Worm (Caenorhabditis elegans): ENCODE data around the gene srz-78.

ce11 chrIV:3467128-3467527 lies 24.4 kb upstream of the srz-78 start, which contains the start of gene F58E2.3:
- TF ChIP-seq flt-1 (GFP tag; IDR thresholded peaks at IDR 0.05) (no peak), ama-1 (optimal IDR thresholded peaks at IDR 0.05) (no peak), hmbx-1 (tag; optimal IDR thresholded peaks at IDR 0.05) (no peak), ceh-13 (GFP tag; optimal IDR thresholded peaks at IDR 0.05) (no peak), B0310.2 (tag; optimal IDR thresholded peaks at IDR 0.05) (no peak), ets-7 (tag; optimal IDR thresholded peaks at IDR 0.05) (no peak), scrt-1 (GFP tag; IDR thresholded peaks at IDR 0.05) (no peak), tbx-11 (GFP tag; IDR thresholded peaks at IDR 0.05) (no peak), sea-1 (GFP tag; conservative IDR thresholded peaks at IDR 0.05) (no peak), hnd-1 (tag; optimal IDR thresholded peaks at IDR 0.05) (no peak), tbx-37 (GFP tag; conservative IDR thresholded peaks at IDR 0.05) (no peak), hmg-4 (GFP tag; optimal IDR thresholded peaks at IDR 0.05) (no peak), pes-1 (GFP tag; IDR thresholded peaks at IDR 0.05) (no peak)

Data from whole organism, early embryonic.